Fruit fly (Drosophila melanogaster) whole organism, embryonic: ENCODE results near the gene Exn.

ENCODE experiments used
- Abd-B ChIP-seq: fragments of 200-800 bp; sonication (Bioruptor generic); optimal IDR thresholded peaks from 2 replicates; lab custom pipeline; 2018; ENCODE audit warnings: missing biosample characterization, mild to moderate bottlenecking, missing genetic modification characterization, moderate library complexity
- Asciz ChIP-seq: fragments of 200-800 bp; sonication (Bioruptor generic); optimal IDR thresholded peaks from 2 replicates; lab custom pipeline; 2017; ENCODE audit warnings: missing biosample characterization, mild to moderate bottlenecking, missing genetic modification characterization, missing genetic modification reagents
- CG10565 ChIP-seq: fragments of 200-800 bp; sonication (Bioruptor generic); optimal IDR thresholded peaks from 3 replicates; lab custom pipeline; 2016; ENCODE audit warnings: missing biosample characterization, mild to moderate bottlenecking, missing genetic modification characterization
- CG11696 ChIP-seq: fragments of 200-800 bp; sonication (Bioruptor generic); IDR thresholded peaks from 2 replicates; pipeline ENCODE4 v1.3.6; 2022; ENCODE audit warnings: missing biosample characterization, missing genetic modification characterization
- CG11723 ChIP-seq: fragments of 200-800 bp; sonication (Bioruptor generic); optimal IDR thresholded peaks from 2 replicates; lab custom pipeline; 2017; ENCODE audit warnings: missing biosample characterization, mild to moderate bottlenecking, missing genetic modification characterization
- CG13123 ChIP-seq: fragments of 200-800 bp; sonication (Bioruptor generic); optimal IDR thresholded peaks from 2 replicates; lab custom pipeline; 2016; ENCODE audit warnings: missing biosample characterization, missing genetic modification characterization
- CG15601 ChIP-seq: fragments of 200-800 bp; sonication (Bioruptor generic); optimal IDR thresholded peaks from 3 replicates; lab custom pipeline; 2019; ENCODE audit warnings: missing biosample characterization, mild to moderate bottlenecking, missing genetic modification characterization, moderate library complexity
- CG16813 ChIP-seq: fragments of 200-800 bp; sonication (Bioruptor generic); IDR thresholded peaks from 3 replicates; pipeline ENCODE4 v1.3.6; 2022; ENCODE audit warnings: missing biosample characterization, missing genetic modification characterization; ENCODE audit not compliant: partially characterized antibody
- CG17186 ChIP-seq: fragments of 200-800 bp; sonication (Bioruptor generic); optimal IDR thresholded peaks from 3 replicates; lab custom pipeline; 2017; ENCODE audit warnings: missing biosample characterization, missing genetic modification reagents, missing genetic modification characterization
- CG18011 ChIP-seq: fragments of 200-800 bp; sonication (Bioruptor generic); optimal IDR thresholded peaks from 2 replicates; lab custom pipeline; 2017; ENCODE audit warnings: missing biosample characterization, missing genetic modification characterization, mild to moderate bottlenecking, moderate library complexity, missing genotype
- CG2120 ChIP-seq: fragments of 200-800 bp; sonication (Bioruptor generic); optimal IDR thresholded peaks from 3 replicates; lab custom pipeline; 2016; ENCODE audit warnings: missing biosample characterization, missing genetic modification characterization
- CG2875 ChIP-seq: fragments of 200-800 bp; sonication (Bioruptor generic); optimal IDR thresholded peaks from 2 replicates; lab custom pipeline; 2017; ENCODE audit warnings: missing biosample characterization, mild to moderate bottlenecking, missing genetic modification characterization, missing genetic modification reagents
- CG30020 ChIP-seq: fragments of 200-800 bp; optimal IDR thresholded peaks from 2 replicates; lab custom pipeline; 2019; ENCODE audit warnings: missing biosample characterization, mild to moderate bottlenecking, missing genetic modification characterization, moderate library complexity
- CG6654 ChIP-seq: fragments of 200-800 bp; sonication (Bioruptor generic); optimal IDR thresholded peaks from 2 replicates; lab custom pipeline; 2017; ENCODE audit warnings: missing biosample characterization, mild to moderate bottlenecking, missing genetic modification characterization
- CG7839 ChIP-seq: fragments of 200-800 bp; sonication (Bioruptor generic); optimal IDR thresholded peaks from 3 replicates; lab custom pipeline; 2018; ENCODE audit warnings: missing biosample characterization, mild to moderate bottlenecking, missing genetic modification characterization, moderate library complexity
- CG8388 ChIP-seq: fragments of 200-800 bp; sonication (Bioruptor generic); optimal IDR thresholded peaks from 2 replicates; lab custom pipeline; 2019; ENCODE audit warnings: missing biosample characterization, mild to moderate bottlenecking, missing genetic modification characterization, moderate library complexity
- CG9437 ChIP-seq: fragments of 200-800 bp; sonication (Bioruptor generic); optimal IDR thresholded peaks from 2 replicates; lab custom pipeline; 2018; ENCODE audit warnings: missing biosample characterization, mild to moderate bottlenecking, missing genetic modification characterization
- CTCF ChIP-seq: fragments of 200-800 bp; sonication (Bioruptor generic); optimal IDR thresholded peaks from 2 replicates; lab custom pipeline; 2017; ENCODE audit warnings: missing biosample characterization, mild to moderate bottlenecking, missing genetic modification characterization, moderate library complexity
- CrebB ChIP-seq: fragments of 200-800 bp; sonication (Bioruptor generic); optimal IDR thresholded peaks from 3 replicates; lab custom pipeline; 2018; ENCODE audit warnings: missing biosample characterization, mild to moderate bottlenecking, missing genetic modification characterization
- Dfd ChIP-seq, 2 experiments: fragments of >200 bp; optimal IDR thresholded peaks; 2 replicates each; lab custom pipeline; 2017; ENCODE audit warnings: missing biosample characterization in 2 of 2, missing genetic modification characterization in 2 of 2
- Doc2 ChIP-seq: fragments of 200-800 bp; sonication (Bioruptor generic); IDR thresholded peaks from 2 replicates; pipeline ENCODE4 v1.3.6; 2022; ENCODE audit warnings: missing biosample characterization, missing genetic modification characterization
- Elba2 ChIP-seq: fragments of 200-800 bp; sonication (Bioruptor generic); optimal IDR thresholded peaks from 3 replicates; lab custom pipeline; 2016; ENCODE audit warnings: missing biosample characterization, missing genetic modification characterization
- Fer1 ChIP-seq: fragments of 200-800 bp; sonication (Bioruptor generic); optimal IDR thresholded peaks from 2 replicates; lab custom pipeline; 2017; ENCODE audit warnings: missing biosample characterization, mild to moderate bottlenecking, missing genetic modification characterization
- Fer3 ChIP-seq: fragments of 200-800 bp; sonication (Bioruptor generic); optimal IDR thresholded peaks from 2 replicates; lab custom pipeline; 2018; ENCODE audit warnings: missing biosample characterization, mild to moderate bottlenecking, missing genetic modification characterization, moderate library complexity
- HLH3B ChIP-seq: fragments of 200-800 bp; sonication (Bioruptor generic); IDR thresholded peaks from 2 replicates; pipeline ENCODE4 v1.3.6; 2022; ENCODE audit warnings: missing biosample characterization, missing genetic modification characterization
- Hsf ChIP-seq: fragments of 200-800 bp; sonication (Bioruptor generic); optimal IDR thresholded peaks from 3 replicates; lab custom pipeline; 2016; ENCODE audit warnings: missing biosample characterization, missing genetic modification characterization
- Kr ChIP-seq: fragments of 200-800 bp; sonication (Bioruptor generic); optimal IDR thresholded peaks from 2 replicates; lab custom pipeline; 2017; ENCODE audit warnings: missing biosample characterization, mild to moderate bottlenecking, missing genetic modification characterization
- MTF-1 ChIP-seq: fragments of 200-800 bp; sonication (Bioruptor generic); optimal IDR thresholded peaks from 2 replicates; lab custom pipeline; 2018; ENCODE audit warnings: missing biosample characterization, mild to moderate bottlenecking, missing genetic modification characterization, borderline replicate concordance
- Med ChIP-seq: fragments of 200-800 bp; sonication (Bioruptor generic); peaks from one replicate; lab custom pipeline; 2016; ENCODE audit warnings: missing biosample characterization, missing genetic modification characterization, mild to moderate bottlenecking, inconsistent platforms, moderate library complexity
- NFAT ChIP-seq: fragments of 200-800 bp; sonication (Bioruptor generic); IDR thresholded peaks from 2 replicates; pipeline ENCODE4 v1.3.6; 2022; ENCODE audit warnings: missing biosample characterization, missing genetic modification characterization
- NfI ChIP-seq: fragments of 200-800 bp; sonication (Bioruptor generic); optimal IDR thresholded peaks from 3 replicates; lab custom pipeline; 2018; ENCODE audit warnings: missing biosample characterization, mild to moderate bottlenecking, missing genetic modification characterization, moderate library complexity
- Oaz ChIP-seq: fragments of 200-800 bp; sonication (Bioruptor generic); IDR thresholded peaks from 2 replicates; pipeline ENCODE4 v1.3.6; 2022; ENCODE audit warnings: missing biosample characterization, missing genetic modification characterization
- Pdp1 ChIP-seq, 2 experiments: fragments of 200-800 bp; sonication (Bioruptor generic); optimal IDR thresholded peaks; 3 replicates each; lab custom pipeline; 2016; ENCODE audit warnings: missing biosample characterization in 2 of 2, missing genetic modification characterization in 2 of 2, mild to moderate bottlenecking in 1 of 2, moderate library complexity in 1 of 2
- ac ChIP-seq: fragments of 200-800 bp; sonication (Bioruptor generic); optimal IDR thresholded peaks from 3 replicates; lab custom pipeline; 2017; ENCODE audit warnings: missing biosample characterization, mild to moderate bottlenecking, missing genetic modification characterization
- ase ChIP-seq: fragments of 200-800 bp; sonication (Bioruptor generic); IDR thresholded peaks from 3 replicates; pipeline ENCODE4 v1.3.6; 2022; ENCODE audit warnings: missing biosample characterization, missing genetic modification characterization
- chm ChIP-seq: fragments of 200-800 bp; sonication (Bioruptor generic); IDR thresholded peaks from 2 replicates; pipeline ENCODE4 v1.3.6; 2022; ENCODE audit warnings: missing biosample characterization, missing genetic modification characterization
- ci ChIP-seq: fragments of 200-800 bp; sonication (Bioruptor generic); IDR thresholded peaks from 3 replicates; pipeline ENCODE4 v1.3.6; 2022; ENCODE audit warnings: missing biosample characterization, missing genetic modification characterization
- dpn ChIP-seq, 2 experiments: fragments of 200-800 bp; sonication (Bioruptor generic); optimal IDR thresholded peaks; 3 replicates each; lab custom pipeline; 2016; ENCODE audit warnings: missing biosample characterization in 2 of 2, missing genetic modification characterization in 2 of 2
- emc ChIP-seq: fragments of 200-800 bp; sonication (Bioruptor generic); optimal IDR thresholded peaks from 2 replicates; lab custom pipeline; 2016; ENCODE audit warnings: missing biosample characterization, missing genetic modification characterization
- fru ChIP-seq: fragments of >200 bp; optimal IDR thresholded peaks from 2 replicates; lab custom pipeline; 2017
- gem ChIP-seq: fragments of 200-800 bp; sonication (Bioruptor generic); optimal IDR thresholded peaks from 2 replicates; lab custom pipeline; 2019; ENCODE audit warnings: missing biosample characterization, mild to moderate bottlenecking, missing genetic modification characterization, moderate library complexity
- hkb ChIP-seq, 2 experiments: fragments of 200-800 bp in 1 of 2; fragments of >200 bp in 1 of 2; sonication (Bioruptor generic) in 1 of 2; IDR thresholded peaks in 1 of 2; optimal IDR thresholded peaks in 1 of 2; 2 replicates each; pipeline versions ENCODE4 v1.3.6 to Lab custom; 2017 to 2022; ENCODE audit warnings: missing biosample characterization in 1 of 2, missing genetic modification characterization in 1 of 2
- hth ChIP-seq: fragments of >200 bp; optimal IDR thresholded peaks from 2 replicates; lab custom pipeline; 2017; ENCODE audit warnings: inconsistent platforms
- ind ChIP-seq: fragments of 200-800 bp; sonication (Bioruptor generic); optimal IDR thresholded peaks from 3 replicates; lab custom pipeline; 2016; ENCODE audit warnings: missing biosample characterization, missing genetic modification characterization
- nom ChIP-seq: fragments of 200-800 bp; sonication (Bioruptor generic); optimal IDR thresholded peaks from 2 replicates; lab custom pipeline; 2017; ENCODE audit warnings: missing biosample characterization, missing genetic modification characterization, mild to moderate bottlenecking, moderate library complexity, missing genetic modification reagents
- schlank ChIP-seq: fragments of 200-800 bp; sonication (Bioruptor generic); optimal IDR thresholded peaks from 2 replicates; lab custom pipeline; 2018; ENCODE audit warnings: missing biosample characterization, mild to moderate bottlenecking, missing genetic modification characterization
- sim ChIP-seq: fragments of 200-800 bp; sonication (Bioruptor generic); IDR thresholded peaks from 2 replicates; pipeline ENCODE4 v1.3.6; 2022; ENCODE audit warnings: missing biosample characterization, missing genetic modification characterization
- sr ChIP-seq: fragments of 200-800 bp; sonication (Bioruptor generic); IDR thresholded peaks from 3 replicates; pipeline ENCODE4 v1.3.6; 2022; ENCODE audit warnings: missing biosample characterization, missing genetic modification characterization
- stwl ChIP-seq: fragments of 200-800 bp; sonication (Bioruptor generic); optimal IDR thresholded peaks from 3 replicates; lab custom pipeline; 2018; ENCODE audit warnings: missing biosample characterization, mild to moderate bottlenecking, missing genetic modification characterization, moderate library complexity
- tgo ChIP-seq: fragments of 200-800 bp; sonication (Bioruptor generic); IDR thresholded peaks from 3 replicates; pipeline ENCODE4 v1.3.6; 2022; ENCODE audit warnings: missing biosample characterization, missing genetic modification characterization
- vfl ChIP-seq: fragments of 200-800 bp; sonication (Bioruptor generic); optimal IDR thresholded peaks from 2 replicates; lab custom pipeline; 2016; ENCODE audit warnings: missing biosample characterization, missing genetic modification characterization
- zfh2 ChIP-seq: fragments of 200-800 bp; sonication (Bioruptor generic); optimal IDR thresholded peaks from 2 replicates; lab custom pipeline; 2016; ENCODE audit warnings: missing biosample characterization, missing genetic modification characterization

The Exn gene

dm6 chr3L:16989169-16989568, 19.4 kb downstream of the Exn start (continued):
- TF ChIP-seq MTF-1 = no peak
- TF ChIP-seq Doc2 (GFP tag; lab: Robert Waterston, UW) = no peak
- TF ChIP-seq ase (GFP tag; lab: Robert Waterston, UW) = no peak
- TF ChIP-seq Oaz (GFP tag; lab: Robert Waterston, UW) = no peak
- no peak for TF ChIP-seq CG6654 (GFP tag; lab: Kevin White, UChicago)
- no peak for TF ChIP-seq ind
- no peak for TF ChIP-seq gem
- TF ChIP-seq nom (GFP tag; lab: Kevin White, UChicago) = peak; percentile 59
- TF ChIP-seq NfI (GFP tag; lab: Kevin White, UChicago) = peak; percentile 40
- no peak for TF ChIP-seq CG18011 (GFP tag; lab: Kevin White, UChicago)
- TF ChIP-seq dpn (GFP tag; optimal IDR thresholded peaks at IDR 0.05; lab: Kevin White, UChicago) = no peak
- TF ChIP-seq CG16813 = no peak
- no peak for TF ChIP-seq stwl (tag; lab: Kevin White, UChicago)
- TF ChIP-seq Elba2 (GFP tag; lab: Kevin White, UChicago) = no peak
- no peak for TF ChIP-seq tgo (GFP tag; lab: Robert Waterston, UW)
- TF ChIP-seq schlank = no peak
- peak; percentile 60 for TF ChIP-seq CG9437
- TF ChIP-seq hkb (optimal IDR thresholded peaks at IDR 0.05; lab: Kevin White, UChicago) = no peak
- peak; percentile 61 for TF ChIP-seq hkb (GFP tag; IDR thresholded peaks at IDR 0.05; lab: Robert Waterston, UW)
- TF ChIP-seq CG2120 (GFP tag; lab: Kevin White, UChicago) = peak; percentile 51
- TF ChIP-seq CG17186 (GFP tag; lab: Kevin White, UChicago) = no peak
- no peak for TF ChIP-seq Asciz
- TF ChIP-seq Hsf (GFP tag; lab: Kevin White, UChicago) = peak; percentile 15
- peak; percentile 37 for TF ChIP-seq Fer1
- TF ChIP-seq ci (GFP tag; lab: Robert Waterston, UW) = no peak
- TF ChIP-seq ac (GFP tag; lab: Kevin White, UChicago) = no peak
- no peak for TF ChIP-seq hth (lab: Kevin White, UChicago)
- TF ChIP-seq CG30020 (tag; lab: Kevin White, UChicago) = no peak
- TF ChIP-seq emc (GFP tag; lab: Kevin White, UChicago) = no peak
- TF ChIP-seq CG2875 (GFP tag; lab: Kevin White, UChicago) = no peak
- peak; percentile 19 for TF ChIP-seq Abd-B (GFP tag; lab: Kevin White, UChicago)
- no peak for TF ChIP-seq chm
- TF ChIP-seq CG13123 = no peak
- TF ChIP-seq CTCF = no peak
- TF ChIP-seq CG8388 = peak; percentile 13
- no peak for TF ChIP-seq Pdp1 (GFP tag; optimal IDR thresholded peaks at IDR 0.05; lab: Kevin White, UChicago)
- TF ChIP-seq Kr (GFP tag; lab: Kevin White, UChicago) = no peak
- TF ChIP-seq zfh2 (GFP tag; lab: Kevin White, UChicago) = no peak
- no peak for TF ChIP-seq CG11723 (GFP tag; lab: Kevin White, UChicago)
- TF ChIP-seq vfl (GFP tag; lab: Kevin White, UChicago) = no peak
- no peak for TF ChIP-seq sim
- TF ChIP-seq Dfd (GFP tag; optimal IDR thresholded peaks at IDR 0.05; lab: Kevin White, UChicago) = no peak
- TF ChIP-seq CG10565 (GFP tag; lab: Kevin White, UChicago) = no peak
- TF ChIP-seq sr (GFP tag; lab: Robert Waterston, UW) = no peak
- TF ChIP-seq CrebB (tag; lab: Kevin White, UChicago) = no peak
- TF ChIP-seq HLH3B (GFP tag; lab: Robert Waterston, UW) = no peak
- peak; percentile 31 for TF ChIP-seq CG15601 (tag; lab: Kevin White, UChicago)
- TF ChIP-seq CG7839 (tag; lab: Kevin White, UChicago) = peak; percentile 69
- TF ChIP-seq CG11696 (GFP tag; lab: Robert Waterston, UW) = peak; percentile 78
- TF ChIP-seq Fer3 = peak; percentile 3
- peak; percentile 43 for TF ChIP-seq Med (GFP tag; lab: Kevin White, UChicago)
- TF ChIP-seq fru = no peak
- no peak for TF ChIP-seq NFAT (GFP tag; lab: Robert Waterston, UW)
